Fruit fly (Drosophila melanogaster) whole organism, pupa: ENCODE measurements around the gene Doc3.
A peak's percentile ranks its signal among the peaks of the same experiment; 100 is the strongest.

Source experiments
- CG12605 ChIP-seq: fragments of 200-800 bp; sonication (Bioruptor generic); IDR thresholded peaks from 2 replicates; pipeline ENCODE4 v1.3.6; 2022; ENCODE audit warnings: missing biosample characterization, missing genetic modification characterization
- CG14655 ChIP-seq: fragments of 200-800 bp; sonication (Bioruptor generic); optimal IDR thresholded peaks from 3 replicates; lab custom pipeline; 2017; ENCODE audit warnings: mild to moderate bottlenecking, missing biosample characterization, missing genetic modification reagents, missing genetic modification characterization
- CG17806 ChIP-seq: fragments of 200-800 bp; sonication (Bioruptor generic); optimal IDR thresholded peaks from 2 replicates; lab custom pipeline; 2018; ENCODE audit warnings: missing biosample characterization, mild to moderate bottlenecking, missing genetic modification characterization, moderate library complexity
- CG32121 ChIP-seq: fragments of 200-800 bp; sonication (Bioruptor generic); IDR thresholded peaks from 2 replicates; pipeline ENCODE4 v1.3.6; 2022; ENCODE audit warnings: missing biosample characterization, missing genetic modification characterization
- CG9948 ChIP-seq: fragments of 200-800 bp; sonication (Bioruptor generic); optimal IDR thresholded peaks from 2 replicates; lab custom pipeline; 2018; ENCODE audit warnings: missing biosample characterization, mild to moderate bottlenecking, missing genetic modification characterization, moderate library complexity
- D1 ChIP-seq: fragments of 200-800 bp; sonication (Bioruptor generic); optimal IDR thresholded peaks from 2 replicates; lab custom pipeline; 2018; ENCODE audit warnings: missing biosample characterization, mild to moderate bottlenecking, missing genetic modification characterization, moderate library complexity
- Ets98B ChIP-seq: fragments of 200-800 bp; sonication (Bioruptor generic); IDR thresholded peaks from 2 replicates; pipeline ENCODE4 v1.3.6; 2022; ENCODE audit warnings: missing biosample characterization, missing genetic modification characterization
- rn ChIP-seq: fragments of 200-800 bp; sonication (Bioruptor generic); IDR thresholded peaks from 2 replicates; pipeline ENCODE4 v1.3.6; 2022; ENCODE audit warnings: missing biosample characterization, missing genetic modification characterization

dm6 chr3L:8996173-8996767 lies 8.7 kb upstream of the Doc3 start:
- TF ChIP-seq rn (peak; percentile 79), D1 (tag; lab: Kevin White, UChicago) (no peak), CG17806 (tag; lab: Kevin White, UChicago) (peak; percentile 74), CG32121 (GFP tag; lab: Robert Waterston, UW) (peak; percentile 95), Ets98B (GFP tag; lab: Robert Waterston, UW) (peak; percentile 97), CG12605 (peak; percentile 92), CG14655 (no peak), CG9948 (tag; lab: Kevin White, UChicago) (peak; percentile 58)
